Worm (Caenorhabditis elegans): ENCODE measurements around the gene glr-6.

The glr-6 gene

ce11 chrX:6792281-6793003 lies 48.1 kb downstream of the glr-6 start (continued):
- TF ChIP-seq mel-28 (tag; optimal IDR thresholded peaks at IDR 0.05; ENCODE audit: borderline replicate concordance), result no peak
- 0 out of 2 replicates have a peak, but pooled peaks have one; percentile 27 for TF ChIP-seq cebp-1 (GFP tag; IDR thresholded peaks at IDR 0.05)
- TF ChIP-seq cebp-1 (tag; optimal IDR thresholded peaks at IDR 0.05), result peak; percentile 31
- TF ChIP-seq F10E7.11 (tag; optimal IDR thresholded peaks at IDR 0.05), result no peak
- TF ChIP-seq dox-1 (GFP tag; IDR thresholded peaks at IDR 0.05), result no peak; the same call in 1 of the 2 replicates
- no peak for TF ChIP-seq snpc-1.3 (tag; optimal IDR thresholded peaks at IDR 0.05; ENCODE audit: insufficient read depth)
- TF ChIP-seq madf-8 (GFP tag; conservative IDR thresholded peaks at IDR 0.05), result no peak
- no peak for TF ChIP-seq sptf-2 (GFP tag; optimal IDR thresholded peaks at IDR 0.05)
- no peak for TF ChIP-seq gei-17 (GFP tag; optimal IDR thresholded peaks at IDR 0.05)
- TF ChIP-seq madf-3 (GFP tag; IDR thresholded peaks at IDR 0.05), result no peak
- no peak for TF ChIP-seq die-1 (tag; optimal IDR thresholded peaks at IDR 0.05)
- no peak for TF ChIP-seq T26A5.8 (tag; optimal IDR thresholded peaks at IDR 0.05)
- TF ChIP-seq let-526 (GFP tag; IDR thresholded peaks at IDR 0.05), result 0 out of 2 replicates have a peak, but pooled peaks have one; percentile 15
- no peak for TF ChIP-seq unc-130 (GFP tag; optimal IDR thresholded peaks at IDR 0.05)
- TF ChIP-seq mxl-1 (tag; optimal IDR thresholded peaks at IDR 0.05), result no peak
- TF ChIP-seq lir-1 (GFP tag; conservative IDR thresholded peaks at IDR 0.05), result no peak
- no peak for TF ChIP-seq F23B12.7 (tag; optimal IDR thresholded peaks at IDR 0.05; ENCODE audit: insufficient read depth)
- TF ChIP-seq bed-2 (GFP tag; IDR thresholded peaks at IDR 0.05), result no peak
- TF ChIP-seq nfyb-1 (GFP tag; IDR thresholded peaks at IDR 0.05), result peak; percentile 75; the same call in 1 of the 2 replicates
- no peak; the same call in 1 of the 2 replicates for TF ChIP-seq hmg-1.2 (GFP tag; IDR thresholded peaks at IDR 0.05)
- TF ChIP-seq T07F8.4 (tag; optimal IDR thresholded peaks at IDR 0.05), result no peak
- no peak for TF ChIP-seq mes-4 (tag; optimal IDR thresholded peaks at IDR 0.05)
- no peak for TF ChIP-seq ceh-100 (GFP tag; IDR thresholded peaks at IDR 0.05)
- no peak for TF ChIP-seq F22D6.2 (tag; optimal IDR thresholded peaks at IDR 0.05)
- no peak for TF ChIP-seq nfya-1 (tag; optimal IDR thresholded peaks at IDR 0.05; ENCODE audit: borderline replicate concordance, insufficient read depth)
- no peak for TF ChIP-seq ceh-40 (GFP tag; IDR thresholded peaks at IDR 0.05)
- no peak for TF ChIP-seq mcd-1 (GFP tag; IDR thresholded peaks at IDR 0.05)
- no peak for TF ChIP-seq nhr-27 (tag; optimal IDR thresholded peaks at IDR 0.05)
- no peak for TF ChIP-seq pha-4 (tag; optimal IDR thresholded peaks at IDR 0.05)
- no peak for TF ChIP-seq ztf-26 (tag; optimal IDR thresholded peaks at IDR 0.05)
- no peak for TF ChIP-seq him-1 (tag; optimal IDR thresholded peaks at IDR 0.05)
- TF ChIP-seq K11D2.4 (GFP tag; IDR thresholded peaks at IDR 0.05), result no peak
- no peak for TF ChIP-seq ztf-18 (tag; optimal IDR thresholded peaks at IDR 0.05)
- TF ChIP-seq egl-44 (GFP tag; IDR thresholded peaks at IDR 0.05), result no peak
- TF ChIP-seq lin-35 (GFP tag; optimal IDR thresholded peaks at IDR 0.05), result no peak
- TF ChIP-seq B0035.1 (tag; optimal IDR thresholded peaks at IDR 0.05), result no peak
- TF ChIP-seq madf-6 (GFP tag; IDR thresholded peaks at IDR 0.05), result no peak; the same call in 1 of the 2 replicates
- TF ChIP-seq xnd-1 (tag; optimal IDR thresholded peaks at IDR 0.05), result no peak
- TF ChIP-seq nhr-90 (tag; optimal IDR thresholded peaks at IDR 0.05), result no peak
- no peak for TF ChIP-seq F33H1.4 (GFP tag; IDR thresholded peaks at IDR 0.05)
- TF ChIP-seq ztf-28 (GFP tag; IDR thresholded peaks at IDR 0.05), result no peak
- no peak for TF ChIP-seq B0261.1 (tag; optimal IDR thresholded peaks at IDR 0.05)
- TF ChIP-seq lsl-1 (GFP tag; optimal IDR thresholded peaks at IDR 0.05), result no peak
- no peak for TF ChIP-seq nhr-179 (tag; optimal IDR thresholded peaks at IDR 0.05)
- TF ChIP-seq chd-7 (tag; optimal IDR thresholded peaks at IDR 0.05), result no peak
- TF ChIP-seq attf-6 (GFP tag; IDR thresholded peaks at IDR 0.05), result no peak
- TF ChIP-seq Y79H2A.3 (GFP tag; conservative IDR thresholded peaks at IDR 0.05), result 0 out of 2 replicates have a peak, but pooled peaks have one; percentile 26
